Worm (Caenorhabditis elegans): ENCODE results near the gene pup-2.

- TF ChIP-seq lsy-2 (tag; optimal IDR thresholded peaks at IDR 0.05) (no peak), nhr-237 (tag; optimal IDR thresholded peaks at IDR 0.05) (no peak), unc-62 (GFP tag; optimal IDR thresholded peaks at IDR 0.05) (no peak), nhr-77 (tag; optimal IDR thresholded peaks at IDR 0.05) (no peak), ama-1 (optimal IDR thresholded peaks at IDR 0.05) (no peak), nhr-12 (tag; optimal IDR thresholded peaks at IDR 0.05) (no peak), fos-1 (tag; optimal IDR thresholded peaks at IDR 0.05) (no peak), nhr-23 (tag; optimal IDR thresholded peaks at IDR 0.05) (no peak), lin-13 (GFP tag; optimal IDR thresholded peaks at IDR 0.05) (no peak)
Measured at ce11 chrIII:5173139-5173538, 12.6 kb upstream of the pup-2 start, which contains the start of gene emb-1.

Data from whole organism, L2 larva.